Fruit fly (Drosophila melanogaster) Kc167 (cell line): Measurements from ENCODE around the gene CG17270.

Source experiments
- Myc ChIP-seq: fragments of >200 bp; optimal IDR thresholded peaks from 2 replicates; lab custom pipeline; 2017; ENCODE audit warnings: missing external identifiers
- Sin3A ChIP-seq: fragments of >200 bp; optimal IDR thresholded peaks from 2 replicates; lab custom pipeline; 2018; ENCODE audit warnings: missing external identifiers
- h ChIP-seq: fragments of >200 bp; optimal IDR thresholded peaks from 3 replicates; lab custom pipeline; 2018; ENCODE audit warnings: missing external identifiers
- insv ChIP-seq: fragments of >200 bp; optimal IDR thresholded peaks from 3 replicates; lab custom pipeline; 2018; ENCODE audit warnings: missing external identifiers
- psq ChIP-seq: fragments of >200 bp; optimal IDR thresholded peaks from 2 replicates; lab custom pipeline; 2017; ENCODE audit warnings: missing external identifiers
- ttk ChIP-seq: sonication (Bioruptor generic); optimal IDR thresholded peaks from 2 replicates; lab custom pipeline; 2017; ENCODE audit warnings: missing external identifiers

The CG17270 gene

dm6 chr3R:20818689-20819088, at the start of gene CG17270:
CG17270 (minus strand) TSS chr3R:20818929.
- TF ChIP-seq insv (lab: Kevin White, UChicago) (no peak), ttk (lab: Kevin White, UChicago) (no peak), Myc (lab: Kevin White, UChicago) (no peak), Sin3A (no peak), h (lab: Kevin White, UChicago) (no peak), psq (lab: Kevin White, UChicago) (no peak)

- no peak for TF ChIP-seq ttk (lab: Kevin White, UChicago)
- TF ChIP-seq insv (lab: Kevin White, UChicago), result no peak
- no peak for TF ChIP-seq Sin3A
- TF ChIP-seq Myc (lab: Kevin White, UChicago), result no peak
- no peak for TF ChIP-seq h (lab: Kevin White, UChicago)
- TF ChIP-seq psq (lab: Kevin White, UChicago), result no peak
Measured at dm6 chr3R:20866204-20866603, 47.5 kb upstream of the CG17270 start, which contains the start of gene KaiR1D. KaiR1D (minus strand) TSS chr3R:20866231.

dm6 chr3R:20859845-20860244, 41.1 kb upstream of the CG17270 start, which contains the start of gene Ir93a:
Ir93a (minus strand) TSS chr3R:20859945.
- TF ChIP-seq psq (lab: Kevin White, UChicago), result no peak

dm6 chr3R:20850395-20851039, 31.8 kb upstream of the CG17270 start, which contains the start of gene RpS30:
RpS30 (plus strand) TSS chr3R:20850516.
- TF ChIP-seq ttk (lab: Kevin White, UChicago) (no peak), insv (lab: Kevin White, UChicago) (no peak)

dm6 chr3R:20846768-20847167, 28.0 kb upstream of the CG17270 start, which contains the start of gene CG15696:
CG15696 (plus strand) TSS chr3R:20847068.
- no peak for TF ChIP-seq ttk (lab: Kevin White, UChicago)
- TF ChIP-seq psq (lab: Kevin White, UChicago), result no peak
- no peak for TF ChIP-seq h (lab: Kevin White, UChicago)
- TF ChIP-seq Myc (lab: Kevin White, UChicago), result no peak

- TF ChIP-seq Myc (lab: Kevin White, UChicago) (no peak), psq (lab: Kevin White, UChicago) (no peak), Sin3A (no peak), insv (lab: Kevin White, UChicago) (no peak), h (lab: Kevin White, UChicago) (no peak), ttk (lab: Kevin White, UChicago) (no peak)
Measured at dm6 chr3R:20846316-20846715, 27.6 kb upstream of the CG17270 start.

- no peak for TF ChIP-seq h (lab: Kevin White, UChicago)
- no peak for TF ChIP-seq Myc (lab: Kevin White, UChicago)
- no peak for TF ChIP-seq ttk (lab: Kevin White, UChicago)
- no peak for TF ChIP-seq psq (lab: Kevin White, UChicago)
- no peak for TF ChIP-seq insv (lab: Kevin White, UChicago)
- no peak for TF ChIP-seq Sin3A
Measured at dm6 chr3R:20845493-20845892, 26.8 kb upstream of the CG17270 start.

- TF ChIP-seq psq (lab: Kevin White, UChicago) (no peak), Myc (lab: Kevin White, UChicago) (no peak), ttk (lab: Kevin White, UChicago) (no peak), h (lab: Kevin White, UChicago) (no peak), insv (lab: Kevin White, UChicago) (no peak), Sin3A (no peak)
Measured at dm6 chr3R:20841840-20842239, 23.1 kb upstream of the CG17270 start, which contains the start of gene CG15695. CG15695 (plus strand) TSS chr3R:20842140.

- TF ChIP-seq psq (lab: Kevin White, UChicago), result no peak
- no peak for TF ChIP-seq insv (lab: Kevin White, UChicago)
- TF ChIP-seq ttk (lab: Kevin White, UChicago), result no peak
- no peak for TF ChIP-seq Myc (lab: Kevin White, UChicago)
- no peak for TF ChIP-seq h (lab: Kevin White, UChicago)
- TF ChIP-seq Sin3A, result no peak
Measured at dm6 chr3R:20838787-20839186, 20.1 kb upstream of the CG17270 start.

- TF ChIP-seq Myc (lab: Kevin White, UChicago) (no peak), psq (lab: Kevin White, UChicago) (no peak), insv (lab: Kevin White, UChicago) (no peak), ttk (lab: Kevin White, UChicago) (no peak), h (lab: Kevin White, UChicago) (no peak), Sin3A (no peak)
Measured at dm6 chr3R:20837242-20837664, 18.5 kb upstream of the CG17270 start.

- TF ChIP-seq h (lab: Kevin White, UChicago), result no peak
- no peak for TF ChIP-seq insv (lab: Kevin White, UChicago)
- TF ChIP-seq Myc (lab: Kevin White, UChicago), result no peak
- TF ChIP-seq Sin3A, result no peak
- no peak for TF ChIP-seq psq (lab: Kevin White, UChicago)
- TF ChIP-seq ttk (lab: Kevin White, UChicago), result no peak
Measured at dm6 chr3R:20836257-20836856, 17.6 kb upstream of the CG17270 start.

- TF ChIP-seq h (lab: Kevin White, UChicago) (no peak), psq (lab: Kevin White, UChicago) (no peak), ttk (lab: Kevin White, UChicago) (no peak), Sin3A (no peak), Myc (lab: Kevin White, UChicago) (no peak), insv (lab: Kevin White, UChicago) (no peak)
Measured at dm6 chr3R:20835531-20835930, 16.8 kb upstream of the CG17270 start.
